Fruit fly (Drosophila melanogaster) whole organism, prepupa: ENCODE data around the gene Vha13.

Source experiments
- CG10631 ChIP-seq: fragments of 200-800 bp; sonication (Bioruptor generic); optimal IDR thresholded peaks from 2 replicates; lab custom pipeline; 2016; ENCODE audit warnings: missing biosample characterization, missing genetic modification characterization
- CG10669 ChIP-seq: fragments of 200-800 bp; sonication (Bioruptor generic); optimal IDR thresholded peaks from 3 replicates; lab custom pipeline; 2018; ENCODE audit warnings: missing biosample characterization, mild to moderate bottlenecking, missing genetic modification characterization, moderate library complexity
- CG11294 ChIP-seq: fragments of 200-800 bp; sonication (Bioruptor generic); IDR thresholded peaks from 2 replicates; pipeline ENCODE4 v1.3.6; 2022; ENCODE audit warnings: missing biosample characterization, missing genetic modification characterization
- CG15336 ChIP-seq: fragments of 200-800 bp; sonication (Bioruptor generic); IDR thresholded peaks from 2 replicates; pipeline ENCODE4 v1.3.6; 2022; ENCODE audit warnings: missing biosample characterization, missing genetic modification characterization
- CG1621 ChIP-seq: fragments of 200-800 bp; sonication (Bioruptor generic); optimal IDR thresholded peaks from 3 replicates; lab custom pipeline; 2018; ENCODE audit warnings: missing biosample characterization, mild to moderate bottlenecking, missing genetic modification characterization
- CG31627 ChIP-seq: fragments of 200-800 bp; sonication (Bioruptor generic); optimal IDR thresholded peaks from 3 replicates; lab custom pipeline; 2016; ENCODE audit warnings: missing biosample characterization, missing genetic modification characterization
- CG32006 ChIP-seq: fragments of 200-800 bp; sonication (Bioruptor generic); optimal IDR thresholded peaks from 3 replicates; lab custom pipeline; 2017; ENCODE audit warnings: missing biosample characterization, mild to moderate bottlenecking, missing genetic modification characterization
- CG34406 ChIP-seq: fragments of 200-800 bp; sonication (Bioruptor generic); optimal IDR thresholded peaks from 3 replicates; lab custom pipeline; 2016; ENCODE audit warnings: missing biosample characterization, missing genetic modification characterization
- CG3919 ChIP-seq: fragments of 200-800 bp; sonication (Bioruptor generic); optimal IDR thresholded peaks from 3 replicates; lab custom pipeline; 2016; ENCODE audit warnings: missing biosample characterization, missing genetic modification characterization
- CG6163 ChIP-seq: fragments of 200-800 bp; sonication (Bioruptor generic); IDR thresholded peaks from 3 replicates; pipeline ENCODE4 v1.3.6; 2022; ENCODE audit warnings: missing biosample characterization, missing genetic modification characterization
- CG6276 ChIP-seq: fragments of 200-800 bp; sonication (Bioruptor generic); optimal IDR thresholded peaks from 2 replicates; lab custom pipeline; 2017; ENCODE audit warnings: missing biosample characterization, mild to moderate bottlenecking, missing genetic modification characterization
- CG6792 ChIP-seq: fragments of 200-800 bp; sonication (Bioruptor generic); optimal IDR thresholded peaks from 3 replicates; lab custom pipeline; 2016; ENCODE audit warnings: missing biosample characterization, missing genetic modification characterization
- CG6808 ChIP-seq: fragments of 200-800 bp; sonication (Bioruptor generic); optimal IDR thresholded peaks from 3 replicates; lab custom pipeline; 2017; ENCODE audit warnings: missing biosample characterization, missing genetic modification characterization, mild to moderate bottlenecking, moderate library complexity, missing genetic modification reagents
- CG6854 ChIP-seq: fragments of 200-800 bp; sonication (Bioruptor generic); optimal IDR thresholded peaks from 2 replicates; lab custom pipeline; 2017; ENCODE audit warnings: missing biosample characterization, mild to moderate bottlenecking, missing genetic modification characterization
- CG7368 ChIP-seq: fragments of 200-800 bp; sonication (Bioruptor generic); optimal IDR thresholded peaks from 3 replicates; lab custom pipeline; 2016; ENCODE audit warnings: missing biosample characterization, missing genetic modification characterization
- CG8119 ChIP-seq: fragments of 200-800 bp; sonication (Bioruptor generic); IDR thresholded peaks from 3 replicates; pipeline ENCODE4 v1.3.6; 2022; ENCODE audit warnings: missing biosample characterization, missing genetic modification characterization
- CG8319 ChIP-seq: fragments of 200-800 bp; sonication (Bioruptor generic); optimal IDR thresholded peaks from 3 replicates; lab custom pipeline; 2016; ENCODE audit warnings: missing biosample characterization, missing genetic modification characterization
- CG8632 ChIP-seq: fragments of 200-800 bp; sonication (Bioruptor generic); optimal IDR thresholded peaks from 3 replicates; lab custom pipeline; 2016; ENCODE audit warnings: missing biosample characterization, missing genetic modification characterization
- CG9139 ChIP-seq: fragments of 200-800 bp; sonication (Bioruptor generic); optimal IDR thresholded peaks from 3 replicates; lab custom pipeline; 2017; ENCODE audit warnings: missing biosample characterization, mild to moderate bottlenecking, missing genetic modification characterization
- Eip78C ChIP-seq: fragments of 200-800 bp; sonication (Bioruptor generic); peaks from one replicate; lab custom pipeline; 2016; ENCODE audit warnings: missing biosample characterization, missing genetic modification characterization
- Eip93F ChIP-seq: fragments of 200-800 bp; sonication (Bioruptor generic); optimal IDR thresholded peaks from 2 replicates; lab custom pipeline; 2016; ENCODE audit warnings: missing biosample characterization, mild to moderate bottlenecking, missing genetic modification characterization
- Ets21C ChIP-seq: fragments of 200-800 bp; sonication (Bioruptor generic); optimal IDR thresholded peaks from 3 replicates; lab custom pipeline; 2016; ENCODE audit warnings: missing biosample characterization, missing genetic modification characterization
- Gug ChIP-seq: fragments of 200-800 bp; sonication (Bioruptor generic); IDR thresholded peaks from 2 replicates; pipeline ENCODE4 v1.3.6; 2022; ENCODE audit warnings: missing biosample characterization, missing genetic modification characterization
- Hr39 ChIP-seq: fragments of 200-800 bp; sonication (Bioruptor generic); optimal IDR thresholded peaks from 2 replicates; lab custom pipeline; 2016; ENCODE audit warnings: missing biosample characterization, missing genetic modification characterization
- Hr4 ChIP-seq: fragments of 200-800 bp; sonication (Bioruptor generic); optimal IDR thresholded peaks from 3 replicates; lab custom pipeline; 2016; ENCODE audit warnings: missing biosample characterization, missing genetic modification characterization
- Lpt ChIP-seq: fragments of 200-800 bp; sonication (Bioruptor generic); optimal IDR thresholded peaks from 3 replicates; lab custom pipeline; 2016; ENCODE audit warnings: missing biosample characterization, missing genetic modification characterization
- Met ChIP-seq: fragments of 200-800 bp; sonication (Bioruptor generic); optimal IDR thresholded peaks from 3 replicates; lab custom pipeline; 2016; ENCODE audit warnings: missing biosample characterization, missing genetic modification characterization
- OdsH ChIP-seq: fragments of 200-800 bp; sonication (Bioruptor generic); optimal IDR thresholded peaks from 3 replicates; lab custom pipeline; 2016; ENCODE audit warnings: missing biosample characterization, missing genetic modification characterization
- Smox ChIP-seq: fragments of 200-800 bp; sonication (Bioruptor generic); optimal IDR thresholded peaks from 3 replicates; lab custom pipeline; 2016; ENCODE audit warnings: missing biosample characterization, missing genetic modification characterization
- Sox102F ChIP-seq: fragments of 200-800 bp; sonication (Bioruptor generic); optimal IDR thresholded peaks from 2 replicates; lab custom pipeline; 2016; ENCODE audit warnings: missing biosample characterization, mild to moderate bottlenecking, missing genetic modification characterization
- achi ChIP-seq: fragments of 200-800 bp; sonication (Bioruptor generic); optimal IDR thresholded peaks from 3 replicates; lab custom pipeline; 2016; ENCODE audit warnings: missing biosample characterization, missing genetic modification characterization
- dsx ChIP-seq: fragments of 200-800 bp; optimal IDR thresholded peaks from 3 replicates; lab custom pipeline; 2019; ENCODE audit warnings: missing biosample characterization, mild to moderate bottlenecking, missing genetic modification characterization, moderate library complexity; ENCODE audit not compliant: poor library complexity, severe bottlenecking
- esn ChIP-seq: fragments of 200-800 bp; sonication (Bioruptor generic); optimal IDR thresholded peaks from 2 replicates; lab custom pipeline; 2016; ENCODE audit warnings: missing biosample characterization, mild to moderate bottlenecking, missing genetic modification characterization, moderate library complexity
- fd59A ChIP-seq: fragments of 200-800 bp; sonication (Bioruptor generic); optimal IDR thresholded peaks from 2 replicates; lab custom pipeline; 2017; ENCODE audit warnings: missing biosample characterization, mild to moderate bottlenecking, missing genetic modification characterization, missing genetic modification reagents
- fd85E ChIP-seq: fragments of 200-800 bp; sonication (Bioruptor generic); optimal IDR thresholded peaks from 3 replicates; lab custom pipeline; 2016; ENCODE audit warnings: missing biosample characterization, missing genetic modification characterization
- fkh ChIP-seq: fragments of 200-800 bp; sonication (Bioruptor generic); optimal IDR thresholded peaks from 3 replicates; lab custom pipeline; 2017; ENCODE audit warnings: missing biosample characterization, mild to moderate bottlenecking, missing genetic modification characterization, moderate library complexity
- lz ChIP-seq: fragments of 200-800 bp; sonication (Bioruptor generic); optimal IDR thresholded peaks from 3 replicates; lab custom pipeline; 2016; ENCODE audit warnings: missing biosample characterization, missing genetic modification characterization
- net ChIP-seq: fragments of 200-800 bp; sonication (Bioruptor generic); optimal IDR thresholded peaks from 3 replicates; lab custom pipeline; 2016; ENCODE audit warnings: missing biosample characterization, missing genetic modification characterization
- pdm3 ChIP-seq: fragments of 200-800 bp; sonication (Bioruptor generic); optimal IDR thresholded peaks from 3 replicates; lab custom pipeline; 2016; ENCODE audit warnings: missing biosample characterization, missing genetic modification characterization
- salr ChIP-seq, 2 experiments: fragments of 200-800 bp; sonication (Bioruptor generic); optimal IDR thresholded peaks; 3 replicates each; lab custom pipeline; 2016 to 2018; ENCODE audit warnings: missing biosample characterization in 2 of 2, missing genetic modification characterization in 2 of 2, mild to moderate bottlenecking in 1 of 2
- ss ChIP-seq, 2 experiments: fragments of 200-800 bp; sonication (Bioruptor generic); optimal IDR thresholded peaks; 2 replicates in 1 of 2; 3 replicates in 1 of 2; lab custom pipeline; 2017 to 2018; ENCODE audit warnings: mild to moderate bottlenecking in 2 of 2, missing biosample characterization in 2 of 2, missing genetic modification characterization in 2 of 2, moderate library complexity in 1 of 2
- svp ChIP-seq: fragments of 200-800 bp; sonication (Bioruptor generic); peaks from one replicate; lab custom pipeline; 2016; ENCODE audit warnings: missing biosample characterization, missing genetic modification characterization
- topi ChIP-seq: fragments of 200-800 bp; sonication (Bioruptor generic); optimal IDR thresholded peaks from 3 replicates; lab custom pipeline; 2016; ENCODE audit warnings: missing biosample characterization, missing genetic modification characterization
- vri ChIP-seq: fragments of 200-800 bp; sonication (Bioruptor generic); optimal IDR thresholded peaks from 3 replicates; lab custom pipeline; 2016; ENCODE audit warnings: missing biosample characterization, mild to moderate bottlenecking, missing genetic modification characterization

The Vha13 gene

dm6 chr3R:19657235-19657634 is 13.0 kb upstream of the Vha13 start:
- TF ChIP-seq CG8319 (GFP tag; lab: Kevin White, UChicago) (no peak), Smox (GFP tag; lab: Kevin White, UChicago) (no peak), svp (GFP tag; lab: Kevin White, UChicago) (no peak), topi (GFP tag; lab: Kevin White, UChicago) (no peak), fd85E (GFP tag; lab: Kevin White, UChicago) (no peak), CG10631 (GFP tag; lab: Kevin White, UChicago) (no peak), net (no peak), Sox102F (GFP tag; lab: Kevin White, UChicago) (no peak), Lpt (GFP tag; lab: Kevin White, UChicago) (no peak), CG9139 (GFP tag; lab: Kevin White, UChicago) (no peak), salr (GFP tag; optimal IDR thresholded peaks at IDR 0.05; lab: Kevin White, UChicago) (no peak), CG10669 (GFP tag; lab: Kevin White, UChicago) (no peak), CG6276 (GFP tag; lab: Kevin White, UChicago) (no peak), vri (GFP tag; lab: Kevin White, UChicago) (no peak), CG6163 (no peak), OdsH (GFP tag; lab: Kevin White, UChicago) (no peak), CG32006 (GFP tag; lab: Kevin White, UChicago) (no peak)

dm6 chr3R:19656455-19656854 is 12.3 kb upstream of the Vha13 start:
- TF ChIP-seq CG8119 (no peak), Eip78C (GFP tag; lab: Kevin White, UChicago) (peak; percentile 52), CG10631 (GFP tag; lab: Kevin White, UChicago) (no peak), CG7368 (GFP tag; lab: Kevin White, UChicago) (peak; percentile 55), CG6276 (GFP tag; lab: Kevin White, UChicago) (no peak), Hr4 (GFP tag; lab: Kevin White, UChicago) (no peak), CG32006 (GFP tag; lab: Kevin White, UChicago) (no peak), CG8632 (no peak)

dm6 chr3R:19650718-19651117 is 6.5 kb upstream of the Vha13 start, which contains the start of gene CG31219:
Gene CG31219, plus strand, starts transcription at chr3R:19651018.
- TF ChIP-seq Ets21C = no peak
- TF ChIP-seq CG8632 = no peak
- no peak for TF ChIP-seq CG6276 (GFP tag; lab: Kevin White, UChicago)
- TF ChIP-seq Gug (GFP tag; lab: Robert Waterston, UW) = no peak
- no peak for TF ChIP-seq CG11294
- no peak for TF ChIP-seq fd59A (GFP tag; lab: Kevin White, UChicago)
- TF ChIP-seq CG10669 (GFP tag; lab: Kevin White, UChicago) = no peak
- TF ChIP-seq Eip78C (GFP tag; lab: Kevin White, UChicago) = no peak
- no peak for TF ChIP-seq CG31627
- no peak for TF ChIP-seq CG34406 (GFP tag; lab: Kevin White, UChicago)
- TF ChIP-seq Met = no peak

- TF ChIP-seq Met (peak; percentile 36), CG1621 (peak; percentile 37), vri (GFP tag; lab: Kevin White, UChicago) (no peak), topi (GFP tag; lab: Kevin White, UChicago) (peak; percentile 38), CG6163 (no peak), Eip78C (GFP tag; lab: Kevin White, UChicago) (peak; percentile 64), CG15336 (GFP tag; lab: Robert Waterston, UW) (no peak), esn (GFP tag; lab: Kevin White, UChicago) (peak; percentile 37), dsx (GFP tag; lab: Kevin White, UChicago) (no peak), CG3919 (GFP tag; lab: Kevin White, UChicago) (no peak), CG6792 (GFP tag; lab: Kevin White, UChicago) (no peak), fkh (GFP tag; lab: Kevin White, UChicago) (peak; percentile 80), Hr39 (GFP tag; lab: Kevin White, UChicago) (peak; percentile 21), pdm3 (GFP tag; lab: Kevin White, UChicago) (peak; percentile 45), CG8319 (GFP tag; lab: Kevin White, UChicago) (no peak), achi (peak; percentile 88), lz (no peak), Ets21C (no peak), svp (GFP tag; lab: Kevin White, UChicago) (no peak), Hr4 (GFP tag; lab: Kevin White, UChicago) (no peak), ss (GFP tag; optimal IDR thresholded peaks at IDR 0.05; lab: Kevin White, UChicago) (peak in 1 of 2 experiments; percentile 5), CG7368 (GFP tag; lab: Kevin White, UChicago) (no peak), CG11294 (no peak), CG6854 (GFP tag; lab: Kevin White, UChicago) (no peak), CG6808 (GFP tag; lab: Kevin White, UChicago) (no peak), Eip93F (no peak)
- TF ChIP-seq, all 60 proteins: peak for 10
Observed at dm6 chr3R:19648289-19648916, 4.2 kb upstream of the Vha13 start, which contains the start of the genes CG6195 and CG31220. Gene CG6195, minus strand, starts transcription at chr3R:19648410. Gene CG31220, plus strand, starts transcription at chr3R:19648487.
